Worm (Caenorhabditis elegans): Measurements from ENCODE around the gene C26H9A.4.

DNA sequence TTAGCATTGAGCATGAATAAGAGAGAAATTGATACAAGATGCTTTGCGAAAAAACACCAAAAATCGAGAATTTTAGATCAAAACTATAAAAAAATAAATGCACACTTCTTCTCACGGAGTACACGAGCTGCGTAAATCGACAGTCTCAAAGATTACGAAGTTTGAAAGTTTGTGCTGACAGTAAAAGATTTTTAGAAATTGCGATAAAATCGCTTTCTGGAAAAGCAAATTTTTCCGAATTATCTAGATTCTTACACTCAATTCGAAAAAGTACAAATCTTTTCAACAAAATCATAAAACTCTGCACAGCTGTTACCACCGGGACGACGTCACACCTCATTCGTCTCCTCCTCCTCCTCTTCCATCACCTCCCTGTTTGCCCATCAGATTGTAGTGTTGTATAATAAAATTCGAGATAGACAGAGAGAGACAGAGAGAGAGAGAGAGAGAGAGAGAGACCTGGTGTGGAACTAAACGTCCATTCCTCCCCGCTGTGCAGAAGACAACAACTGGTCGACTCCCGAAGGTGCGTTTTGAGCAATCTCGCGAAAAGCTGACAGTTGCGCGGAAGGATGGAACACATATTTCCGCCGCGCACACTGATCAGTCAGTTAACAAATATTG is 38.0 kb upstream of the C26H9A.4 start:
- no peak for TF ChIP-seq ama-1 (optimal IDR thresholded peaks at IDR 0.05)
- no peak for TF ChIP-seq hmbx-1 (tag; optimal IDR thresholded peaks at IDR 0.05)
- TF ChIP-seq tbx-11 (GFP tag; IDR thresholded peaks at IDR 0.05): no peak
- no peak for TF ChIP-seq flt-1 (GFP tag; IDR thresholded peaks at IDR 0.05)
- TF ChIP-seq hnd-1 (tag; optimal IDR thresholded peaks at IDR 0.05): no peak
- TF ChIP-seq F13C5.2 (tag; optimal IDR thresholded peaks at IDR 0.05): no peak
- TF ChIP-seq tbx-37 (GFP tag; conservative IDR thresholded peaks at IDR 0.05): no peak
- no peak for TF ChIP-seq ets-7 (tag; optimal IDR thresholded peaks at IDR 0.05)

All from whole organism, early embryonic.